Worm (Caenorhabditis elegans): ENCODE measurements around the gene ZC262.13.

Gene ZC262.13

DNA sequence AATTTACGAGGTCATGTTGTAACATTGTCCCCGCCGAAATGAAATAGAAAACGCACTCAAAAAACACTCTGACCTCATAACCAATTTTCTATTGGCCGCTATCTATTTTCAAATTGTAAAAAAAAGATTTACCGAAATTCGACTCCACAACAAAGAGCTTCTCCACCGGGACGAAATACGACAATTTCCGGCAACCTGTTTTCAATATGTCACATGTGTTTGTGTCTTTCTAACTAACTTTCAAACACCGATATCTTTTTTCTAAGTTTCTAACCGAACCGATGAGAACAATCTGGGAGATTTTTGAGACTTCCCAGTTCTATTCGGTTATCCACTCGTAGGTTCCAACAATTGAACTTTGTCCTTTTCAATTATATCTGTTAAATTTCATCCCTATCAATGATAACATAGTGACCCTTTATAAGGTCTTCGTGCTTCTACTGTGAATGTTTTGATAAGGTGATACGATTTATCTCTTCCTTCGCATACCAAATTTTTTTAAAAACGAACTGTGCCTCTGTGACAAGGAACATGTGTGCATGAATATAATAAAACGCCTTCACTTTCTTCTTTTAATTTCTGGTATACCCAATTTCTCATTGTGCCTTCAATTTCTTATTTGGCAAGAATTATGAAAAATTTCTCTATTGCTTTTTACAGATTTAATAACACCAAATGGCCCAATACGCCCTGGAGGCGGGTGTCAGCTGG lies 45.7 kb downstream of the ZC262.13 start, which contains the start of gene lmbr-1:
lmbr-1 (plus strand) TSS at position 661 of the 711 bp plus-strand sequence.
- TF ChIP-seq alr-1 (tag; optimal IDR thresholded peaks at IDR 0.05): no peak
- no peak for TF ChIP-seq mdl-1 (tag; optimal IDR thresholded peaks at IDR 0.05)
- no peak for TF ChIP-seq nhr-25 (tag; optimal IDR thresholded peaks at IDR 0.05)
- TF ChIP-seq ceh-82 (tag; optimal IDR thresholded peaks at IDR 0.05): no peak
- no peak for TF ChIP-seq ztf-11 (tag; optimal IDR thresholded peaks at IDR 0.05)
- no peak for TF ChIP-seq mab-5 (tag; optimal IDR thresholded peaks at IDR 0.05)
- TF ChIP-seq nhr-6 (tag; optimal IDR thresholded peaks at IDR 0.05): no peak
- TF ChIP-seq Y55F3AM.14 (GFP tag; optimal IDR thresholded peaks at IDR 0.05): no peak
- no peak for TF ChIP-seq sem-4 (tag; optimal IDR thresholded peaks at IDR 0.05)
- no peak for TF ChIP-seq ZK546.5 (tag; optimal IDR thresholded peaks at IDR 0.05)
- TF ChIP-seq peb-1 (tag; optimal IDR thresholded peaks at IDR 0.05): no peak
- TF ChIP-seq nhr-237 (tag; optimal IDR thresholded peaks at IDR 0.05): no peak
- TF ChIP-seq ceh-16 (tag; optimal IDR thresholded peaks at IDR 0.05): no peak
- no peak for TF ChIP-seq lsy-2 (tag; optimal IDR thresholded peaks at IDR 0.05)
- no peak for TF ChIP-seq mbf-1 (tag; optimal IDR thresholded peaks at IDR 0.05)
- no peak for TF ChIP-seq F13H6.1 (tag; optimal IDR thresholded peaks at IDR 0.05)

DNA sequence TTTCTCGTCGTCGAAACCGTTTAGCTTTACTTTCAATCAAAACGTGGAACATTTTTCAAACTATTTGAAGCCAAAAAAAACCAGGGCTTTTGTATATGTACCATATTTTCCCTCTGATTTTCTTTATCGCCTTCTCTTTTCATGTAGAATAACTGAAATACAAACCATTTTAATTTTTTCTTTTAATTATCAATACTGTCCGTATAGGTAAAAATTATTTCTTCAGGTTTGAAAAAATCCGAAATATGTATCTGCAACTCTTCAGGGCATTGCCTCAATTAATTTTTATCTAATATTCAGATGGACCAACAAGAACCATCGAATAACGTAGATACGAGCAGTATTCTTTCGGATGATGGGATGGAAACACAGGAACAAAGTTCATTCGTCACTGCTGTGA lies 49.0 kb downstream of the ZC262.13 start, which contains the start of gene met-2:
met-2 (plus strand) TSS at position 301 of the 400 bp plus-strand sequence.
- no peak for TF ChIP-seq sma-3 (GFP tag; optimal IDR thresholded peaks at IDR 0.05)
- no peak for TF ChIP-seq ztf-11 (tag; optimal IDR thresholded peaks at IDR 0.05)
- TF ChIP-seq nhr-11 (tag; optimal IDR thresholded peaks at IDR 0.05): no peak
- no peak for TF ChIP-seq blmp-1 (tag; optimal IDR thresholded peaks at IDR 0.05; ENCODE audit: insufficient read depth)

Measured in whole organism, L2 larva.